Worm (Caenorhabditis elegans) whole organism, L2 larva: ENCODE measurements around the gene T25F10.3.

ENCODE experiments used
- F13H6.1 ChIP-seq: sonication (generic microtip); optimal IDR thresholded peaks from 2 replicates; lab custom pipeline; 2016; ENCODE audit warnings: missing genetic modification characterization, missing compliant biosample characterization
- R02D3.7 ChIP-seq: fragments of 150-350 bp; optimal IDR thresholded peaks from 2 replicates; lab custom pipeline; 2014; ENCODE audit warnings: missing biosample characterization, missing genetic modification characterization
- Y55F3AM.14 ChIP-seq: fragments of 200-800 bp; sonication (Bioruptor generic); optimal IDR thresholded peaks from 2 replicates; lab custom pipeline; 2018; ENCODE audit warnings: mild to moderate bottlenecking, missing genetic modification characterization, missing compliant biosample characterization
- ZK546.5 ChIP-seq: sonication (generic microtip); optimal IDR thresholded peaks from 2 replicates; lab custom pipeline; 2017; ENCODE audit warnings: missing biosample characterization, missing genetic modification characterization
- alr-1 ChIP-seq: fragments of 150-350 bp; optimal IDR thresholded peaks from 2 replicates; lab custom pipeline; 2014; ENCODE audit warnings: missing biosample characterization, missing genetic modification characterization
- aly-2 ChIP-seq: fragments of 150-350 bp; optimal IDR thresholded peaks from 2 replicates; lab custom pipeline; 2014; ENCODE audit warnings: missing biosample characterization, missing genetic modification characterization
- blmp-1 ChIP-seq: sonication (generic microtip); optimal IDR thresholded peaks from 2 replicates; lab custom pipeline; 2017; ENCODE audit warnings: missing genetic modification characterization, mild to moderate bottlenecking, missing compliant biosample characterization, antibody characterized with exemption, moderate library complexity; ENCODE audit not compliant: insufficient read depth
- ceh-16 ChIP-seq: fragments of 150-350 bp; optimal IDR thresholded peaks from 2 replicates; lab custom pipeline; 2014; ENCODE audit warnings: missing biosample characterization, missing genetic modification characterization
- ceh-82 ChIP-seq: fragments of 150-350 bp; optimal IDR thresholded peaks from 2 replicates; lab custom pipeline; 2014; ENCODE audit warnings: missing biosample characterization, missing genetic modification characterization
- dmd-4 ChIP-seq: sonication (generic microtip); optimal IDR thresholded peaks from 2 replicates; lab custom pipeline; 2017; ENCODE audit warnings: missing biosample characterization, missing genetic modification characterization
- egl-27 ChIP-seq: sonication (generic microtip); optimal IDR thresholded peaks from 3 replicates; lab custom pipeline; 2017; ENCODE audit warnings: missing biosample characterization, missing genetic modification reagents, missing genetic modification characterization
- elt-1 ChIP-seq: fragments of 150-350 bp; optimal IDR thresholded peaks from 2 replicates; lab custom pipeline; 2014; ENCODE audit warnings: missing biosample characterization, missing genetic modification characterization
- elt-3 ChIP-seq: sonication (generic microtip); optimal IDR thresholded peaks from 2 replicates; lab custom pipeline; 2017; ENCODE audit warnings: missing biosample characterization, missing genetic modification characterization
- fos-1 ChIP-seq: fragments of 150-350 bp; optimal IDR thresholded peaks from 2 replicates; lab custom pipeline; 2014; ENCODE audit warnings: missing biosample characterization, missing genetic modification characterization
- gmeb-1 ChIP-seq: fragments of 150-350 bp; optimal IDR thresholded peaks from 2 replicates; lab custom pipeline; 2014; ENCODE audit warnings: missing biosample characterization, missing genetic modification characterization
- lin-13 ChIP-seq: fragments of 150-350 bp; optimal IDR thresholded peaks from 2 replicates; lab custom pipeline; 2014; ENCODE audit warnings: missing biosample characterization, missing genetic modification reagents, missing genetic modification characterization
- lin-39 ChIP-seq: fragments of 150-350 bp; optimal IDR thresholded peaks from 2 replicates; lab custom pipeline; 2014; ENCODE audit warnings: missing biosample characterization, missing genetic modification reagents, missing genetic modification characterization
- mab-5 ChIP-seq: fragments of 150-350 bp; optimal IDR thresholded peaks from 2 replicates; lab custom pipeline; 2014; ENCODE audit warnings: missing biosample characterization, missing genetic modification characterization
- mdl-1 ChIP-seq, 2 experiments: fragments of 150-350 bp in 1 of 2; sonication (generic microtip) in 1 of 2; optimal IDR thresholded peaks; 2 replicates each; lab custom pipeline; 2017; ENCODE audit warnings: missing biosample characterization in 2 of 2, missing genetic modification characterization in 2 of 2
- nhr-11 ChIP-seq: fragments of 150-350 bp; optimal IDR thresholded peaks from 2 replicates; lab custom pipeline; 2014; ENCODE audit warnings: missing biosample characterization, missing genetic modification characterization
- nhr-12 ChIP-seq: fragments of 150-350 bp; optimal IDR thresholded peaks from 2 replicates; lab custom pipeline; 2014; ENCODE audit warnings: missing biosample characterization, missing genetic modification characterization
- nhr-129 ChIP-seq: fragments of 150-350 bp; optimal IDR thresholded peaks from 2 replicates; lab custom pipeline; 2014; ENCODE audit warnings: missing biosample characterization, missing genetic modification characterization
- nhr-21 ChIP-seq: fragments of 150-350 bp; optimal IDR thresholded peaks from 2 replicates; lab custom pipeline; 2014; ENCODE audit warnings: missing biosample characterization, missing genetic modification characterization
- nhr-23 ChIP-seq: fragments of 150-350 bp; optimal IDR thresholded peaks from 2 replicates; lab custom pipeline; 2014; ENCODE audit warnings: missing biosample characterization, missing genetic modification reagents, missing genetic modification characterization
- nhr-237 ChIP-seq: fragments of 150-350 bp; optimal IDR thresholded peaks from 2 replicates; lab custom pipeline; 2014; ENCODE audit warnings: missing biosample characterization, missing genetic modification characterization
- nhr-77 ChIP-seq: fragments of 150-350 bp; optimal IDR thresholded peaks from 2 replicates; lab custom pipeline; 2014; ENCODE audit warnings: missing biosample characterization, missing genetic modification characterization
- peb-1 ChIP-seq: fragments of 150-350 bp; optimal IDR thresholded peaks from 2 replicates; lab custom pipeline; 2014; ENCODE audit warnings: missing biosample characterization, missing genetic modification characterization
- skn-1 ChIP-seq: sonication (generic microtip); optimal IDR thresholded peaks from 2 replicates; lab custom pipeline; 2017; ENCODE audit warnings: missing biosample characterization, missing genetic modification characterization
- sma-9 ChIP-seq, 2 experiments: fragments of 150-350 bp in 1 of 2; sonication (generic microtip) in 1 of 2; optimal IDR thresholded peaks; 2 replicates each; lab custom pipeline; 2014 to 2016; ENCODE audit warnings: missing genetic modification characterization in 2 of 2, mild to moderate bottlenecking in 1 of 2, missing biosample characterization in 1 of 2, missing compliant biosample characterization in 1 of 2, missing genetic modification reagents in 1 of 2, moderate library complexity in 1 of 2
- snpc-4 ChIP-seq: fragments of 150-350 bp; optimal IDR thresholded peaks from 2 replicates; lab custom pipeline; 2014; ENCODE audit warnings: missing biosample characterization, missing genetic modification characterization
- unc-39 ChIP-seq: fragments of 150-350 bp; optimal IDR thresholded peaks from 2 replicates; lab custom pipeline; 2014; ENCODE audit warnings: missing biosample characterization, missing genetic modification characterization
- unc-55 ChIP-seq: fragments of 150-350 bp; sonication (generic microtip); optimal IDR thresholded peaks from 3 replicates; lab custom pipeline; 2014; ENCODE audit warnings: missing biosample characterization, missing genetic modification reagents, missing genetic modification characterization
- zag-1 ChIP-seq: fragments of 150-350 bp; optimal IDR thresholded peaks from 2 replicates; lab custom pipeline; 2014; ENCODE audit warnings: missing biosample characterization, missing genetic modification characterization
- ztf-1 ChIP-seq: fragments of 200-800 bp; sonication (Bioruptor generic); conservative IDR thresholded peaks from 2 replicates; pipeline ENCODE4 v1.3.6; 2022; ENCODE audit warnings: missing genetic modification characterization, missing compliant biosample characterization
- ztf-11 ChIP-seq: sonication (generic microtip); optimal IDR thresholded peaks from 2 replicates; lab custom pipeline; 2017; ENCODE audit warnings: missing biosample characterization, missing genetic modification characterization
- ztf-4 ChIP-seq: fragments of 150-350 bp; optimal IDR thresholded peaks from 2 replicates; lab custom pipeline; 2014; ENCODE audit warnings: missing biosample characterization, missing genetic modification characterization

Gene T25F10.3

DNA sequence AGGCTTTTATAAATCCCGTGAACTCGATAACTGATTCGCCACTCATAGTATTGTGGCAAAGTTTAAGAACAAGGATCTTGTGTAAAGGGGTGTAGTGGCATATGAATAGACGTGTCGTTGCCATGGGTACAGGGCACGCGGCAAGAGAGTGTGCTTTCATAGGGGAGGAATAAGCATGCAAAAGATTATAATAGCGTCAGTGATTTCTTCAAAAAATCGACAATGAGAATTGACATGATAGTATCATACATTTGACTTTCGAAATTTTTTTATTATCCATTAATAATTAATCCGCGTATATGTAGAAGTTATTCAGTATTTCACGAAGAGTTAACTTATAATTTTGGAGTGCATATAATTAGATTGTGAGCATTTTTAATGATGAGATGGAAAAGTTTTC is 20.1 kb downstream of the T25F10.3 start, which contains the start of gene bbs-8:
Gene bbs-8, minus strand, starts transcription at position 101 of the 400 bp plus-strand sequence.
- TF ChIP-seq lin-39 (tag; lab: Kevin White, UChicago) (no peak), unc-55 (GFP tag; lab: Kevin White, UChicago) (no peak), elt-1 (tag; lab: Kevin White, UChicago) (no peak), lin-13 (no peak), nhr-12 (tag; lab: Kevin White, UChicago) (no peak), gmeb-1 (no peak), ceh-16 (no peak), nhr-237 (tag; lab: Kevin White, UChicago) (no peak)

DNA sequence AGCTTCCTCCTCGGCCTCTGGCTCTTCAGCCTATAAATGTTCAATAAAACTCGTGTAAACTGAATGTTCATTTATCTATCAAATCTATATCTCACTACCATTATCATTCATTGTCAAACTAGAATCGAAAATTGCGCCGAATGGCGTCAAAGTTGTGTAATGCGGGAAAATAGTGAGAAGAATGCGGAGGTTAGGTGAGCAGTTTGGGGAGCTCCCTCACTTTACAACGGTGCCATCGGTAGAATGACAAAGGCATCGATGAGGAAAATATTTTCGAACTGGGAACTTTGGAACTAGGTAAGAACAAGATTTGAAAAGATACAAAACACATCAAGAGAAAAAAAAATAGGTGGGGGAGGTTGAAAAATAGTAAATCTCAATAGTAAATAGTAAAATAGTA is 22.7 kb downstream of the T25F10.3 start:
- TF ChIP-seq ztf-4 (tag; lab: Kevin White, UChicago) (no peak), elt-3 (tag; lab: Kevin White, UChicago) (no peak), snpc-4 (tag; lab: Kevin White, UChicago) (no peak), Y55F3AM.14 (GFP tag; lab: Kevin White, UChicago) (no peak), mab-5 (no peak), nhr-11 (tag; lab: Kevin White, UChicago) (no peak), unc-55 (GFP tag; lab: Kevin White, UChicago) (no peak), nhr-23 (tag; lab: Kevin White, UChicago) (no peak), aly-2 (tag; lab: Kevin White, UChicago) (no peak), R02D3.7 (tag; lab: Kevin White, UChicago) (no peak)
- TF ChIP-seq, all 48 proteins: peak for 0

DNA sequence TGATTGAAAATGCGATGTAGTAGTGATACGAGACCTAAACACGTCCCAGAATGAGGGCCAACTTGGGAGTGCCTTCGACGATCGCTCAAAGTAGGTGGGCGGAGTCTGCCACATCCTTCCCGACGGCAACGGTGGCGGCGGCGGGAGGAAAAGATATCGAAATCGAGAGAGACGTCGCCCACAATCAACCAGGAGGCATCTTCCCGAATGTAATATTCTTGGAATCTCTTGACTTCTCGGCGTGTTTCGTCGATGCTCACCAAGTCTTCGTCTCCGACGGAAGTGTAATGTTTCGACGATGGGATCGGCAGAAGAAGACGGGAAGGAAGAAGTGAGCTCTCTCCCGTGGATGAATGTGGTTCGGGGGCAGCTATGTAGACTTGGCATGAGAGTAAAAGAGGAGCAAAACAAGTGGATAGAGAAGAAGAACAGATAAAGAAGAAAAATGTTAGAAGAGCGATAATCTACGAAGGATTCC is 23.6 kb downstream of the T25F10.3 start, which contains the start of the genes T25F10.1 and clik-1:
Gene T25F10.1, plus strand, starts transcription at position 51 of the 478 bp plus-strand sequence.
Gene clik-1, minus strand, starts transcription at position 281 of the 478 bp plus-strand sequence.
- no peak for TF ChIP-seq peb-1 (tag; lab: Kevin White, UChicago)
- TF ChIP-seq unc-39 (tag; lab: Kevin White, UChicago) = no peak
- peak; percentile 62 for TF ChIP-seq nhr-129 (tag; lab: Kevin White, UChicago)
- TF ChIP-seq sma-9 (GFP tag; optimal IDR thresholded peaks at IDR 0.05; lab: Kevin White, UChicago) = peak; percentile 3
- TF ChIP-seq sma-9 (tag; optimal IDR thresholded peaks at IDR 0.05; lab: Kevin White, UChicago) = no peak
- TF ChIP-seq ceh-82 (tag; lab: Kevin White, UChicago) = no peak
- peak; percentile 63 for TF ChIP-seq F13H6.1
- TF ChIP-seq nhr-23 (tag; lab: Kevin White, UChicago) = no peak

ce11 chrV:6769440-6769839 is 24.6 kb downstream of the T25F10.3 start:
- no peak for TF ChIP-seq alr-1 (tag; lab: Kevin White, UChicago)
- TF ChIP-seq skn-1 (tag; lab: Kevin White, UChicago) = no peak
- no peak for TF ChIP-seq dmd-4
- no peak for TF ChIP-seq mab-5
- no peak for TF ChIP-seq ztf-1 (GFP tag; lab: Robert Waterston, UW)
- TF ChIP-seq F13H6.1 = no peak
- no peak for TF ChIP-seq nhr-77 (tag; lab: Kevin White, UChicago)
- no peak for TF ChIP-seq lin-13
- no peak for TF ChIP-seq unc-39 (tag; lab: Kevin White, UChicago)
- TF ChIP-seq nhr-129 (tag; lab: Kevin White, UChicago) = no peak
- TF ChIP-seq nhr-21 (tag; lab: Kevin White, UChicago) = no peak
- TF ChIP-seq fos-1 = no peak
- TF ChIP-seq ztf-11 = no peak
- TF ChIP-seq mdl-1 (tag; optimal IDR thresholded peaks at IDR 0.05; lab: Kevin White, UChicago) = no peak
- no peak for TF ChIP-seq zag-1 (tag; lab: Kevin White, UChicago)
- no peak for TF ChIP-seq nhr-23 (tag; lab: Kevin White, UChicago)
- no peak for TF ChIP-seq nhr-12 (tag; lab: Kevin White, UChicago)
- no peak for TF ChIP-seq ceh-82 (tag; lab: Kevin White, UChicago)
- no peak for TF ChIP-seq ceh-16
- no peak for TF ChIP-seq egl-27

DNA sequence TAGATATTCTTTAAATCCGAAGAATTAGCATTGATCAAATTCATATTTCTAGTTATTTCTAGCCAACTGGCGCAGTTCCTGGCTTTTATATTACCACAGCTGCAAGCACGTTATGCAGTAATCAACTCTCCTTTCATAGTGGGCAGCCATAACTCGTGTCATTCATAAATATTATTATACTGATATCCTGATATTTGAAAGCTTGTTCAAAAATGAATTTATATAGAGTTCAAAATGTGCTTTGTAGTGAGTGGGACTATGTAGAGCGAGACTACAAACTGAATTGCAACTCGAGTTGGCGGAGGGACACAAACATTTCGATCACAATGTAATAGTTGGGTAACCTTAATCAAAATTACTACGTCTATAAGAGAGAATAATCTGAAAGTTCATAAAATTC is 26.8 kb downstream of the T25F10.3 start, which contains the start of gene srh-30:
Gene srh-30, minus strand, starts transcription at position 101 of the 400 bp plus-strand sequence.
- TF ChIP-seq ZK546.5 (tag; lab: Kevin White, UChicago) = no peak
- no peak for TF ChIP-seq blmp-1
- no peak for TF ChIP-seq nhr-12 (tag; lab: Kevin White, UChicago)
- TF ChIP-seq snpc-4 (tag; lab: Kevin White, UChicago) = no peak
- TF ChIP-seq gmeb-1 = no peak
- TF ChIP-seq lin-39 (tag; lab: Kevin White, UChicago) = no peak
